Fruit fly (Drosophila melanogaster): Measurements from ENCODE around the gene CG2336.

- TF ChIP-seq CG9705 (GFP tag; optimal IDR thresholded peaks at IDR 0.05) (no peak), psq (GFP tag; optimal IDR thresholded peaks at IDR 0.05) (no peak), fru (GFP tag; optimal IDR thresholded peaks at IDR 0.05) (no peak), sage (GFP tag; optimal IDR thresholded peaks at IDR 0.05) (no peak), Hr83 (GFP tag; optimal IDR thresholded peaks at IDR 0.05; ENCODE audit: poor library complexity, severe bottlenecking) (no peak)
Measured at dm6 chr3R:6629851-6630250, 49.3 kb downstream of the CG2336 start, which contains the start of gene sunz.

Data from whole organism, wandering third instar larva.